Fruit fly (Drosophila melanogaster) whole organism, embryonic: Measurements from ENCODE around the gene slpr.

ENCODE experiments used
- Aef1 ChIP-seq: fragments of 200-800 bp; sonication (Bioruptor generic); IDR thresholded peaks from 3 replicates; pipeline ENCODE4 v1.3.6; 2022; ENCODE audit warnings: missing biosample characterization, missing genetic modification characterization
- Blimp-1 ChIP-seq: fragments of 200-800 bp; sonication (Bioruptor generic); optimal IDR thresholded peaks from 3 replicates; lab custom pipeline; 2018; ENCODE audit warnings: missing biosample characterization, missing genetic modification characterization, mild to moderate bottlenecking, moderate library complexity, missing genetic modification reagents
- CG10366 ChIP-seq: fragments of 200-800 bp; sonication (Bioruptor generic); IDR thresholded peaks from 2 replicates; pipeline ENCODE4 v1.3.6; 2022; ENCODE audit warnings: missing biosample characterization, missing genetic modification characterization
- CG10959 ChIP-seq: fragments of 200-800 bp; sonication (Bioruptor generic); IDR thresholded peaks from 2 replicates; pipeline ENCODE4 v1.3.6; 2022; ENCODE audit warnings: missing biosample characterization, missing genetic modification characterization
- CG11504 ChIP-seq: fragments of 200-800 bp; sonication (Bioruptor generic); optimal IDR thresholded peaks from 3 replicates; lab custom pipeline; 2019; ENCODE audit warnings: missing biosample characterization, mild to moderate bottlenecking, missing genetic modification characterization, moderate library complexity
- CG13123 ChIP-seq: fragments of 200-800 bp; sonication (Bioruptor generic); optimal IDR thresholded peaks from 2 replicates; lab custom pipeline; 2016; ENCODE audit warnings: missing biosample characterization, missing genetic modification characterization
- CG16863 ChIP-seq: fragments of 200-800 bp; sonication (Bioruptor generic); optimal IDR thresholded peaks from 3 replicates; lab custom pipeline; 2016; ENCODE audit warnings: missing biosample characterization, missing genetic modification characterization
- CG17612 ChIP-seq: fragments of 200-800 bp; sonication (Bioruptor generic); IDR thresholded peaks from 2 replicates; pipeline ENCODE4 v1.3.6; 2022; ENCODE audit warnings: missing biosample characterization, missing genetic modification characterization
- CG17829 ChIP-seq: fragments of 200-800 bp; optimal IDR thresholded peaks from 2 replicates; lab custom pipeline; 2019; ENCODE audit warnings: missing biosample characterization, mild to moderate bottlenecking, missing genetic modification characterization, moderate library complexity
- CG18011 ChIP-seq: fragments of 200-800 bp; sonication (Bioruptor generic); optimal IDR thresholded peaks from 2 replicates; lab custom pipeline; 2017; ENCODE audit warnings: missing biosample characterization, missing genetic modification characterization, mild to moderate bottlenecking, moderate library complexity, missing genotype
- CG2678 ChIP-seq: fragments of 200-800 bp; sonication (Bioruptor generic); optimal IDR thresholded peaks from 3 replicates; lab custom pipeline; 2019; ENCODE audit warnings: missing biosample characterization, mild to moderate bottlenecking, missing genetic modification characterization, moderate library complexity
- CG2712 ChIP-seq: fragments of 200-800 bp; optimal IDR thresholded peaks from 3 replicates; lab custom pipeline; 2019; ENCODE audit warnings: missing biosample characterization, mild to moderate bottlenecking, missing genetic modification characterization, moderate library complexity
- CG2875 ChIP-seq: fragments of 200-800 bp; sonication (Bioruptor generic); optimal IDR thresholded peaks from 2 replicates; lab custom pipeline; 2017; ENCODE audit warnings: missing biosample characterization, mild to moderate bottlenecking, missing genetic modification characterization, missing genetic modification reagents
- CG31224 ChIP-seq: fragments of 200-800 bp; sonication (Bioruptor generic); IDR thresholded peaks from 2 replicates; pipeline ENCODE4 v1.3.6; 2022; ENCODE audit warnings: missing biosample characterization, missing genetic modification characterization
- CG32772 ChIP-seq: fragments of 200-800 bp; sonication (Bioruptor generic); IDR thresholded peaks from 2 replicates; pipeline ENCODE4 v1.3.6; 2022; ENCODE audit warnings: missing biosample characterization, missing genetic modification characterization
- CG33557 ChIP-seq: fragments of 200-800 bp; sonication (Bioruptor generic); optimal IDR thresholded peaks from 2 replicates; lab custom pipeline; 2019; ENCODE audit warnings: missing biosample characterization, mild to moderate bottlenecking, missing genetic modification characterization, moderate library complexity
- CG3726 ChIP-seq: fragments of 200-800 bp; sonication (Bioruptor generic); IDR thresholded peaks from 3 replicates; pipeline ENCODE4, ENCODE4 v1.3.6; 2022; ENCODE audit warnings: missing biosample characterization, missing genetic modification characterization
- CG3838 ChIP-seq: fragments of 200-800 bp; sonication (Bioruptor generic); optimal IDR thresholded peaks from 3 replicates; lab custom pipeline; 2016; ENCODE audit warnings: missing biosample characterization, missing genetic modification characterization
- CG43689 ChIP-seq: fragments of 200-800 bp; sonication (Bioruptor generic); IDR thresholded peaks from 2 replicates; pipeline ENCODE4 v1.3.6; 2022; ENCODE audit warnings: missing biosample characterization, missing genetic modification characterization
- CG4617 ChIP-seq: fragments of 200-800 bp; sonication (Bioruptor generic); optimal IDR thresholded peaks from 3 replicates; lab custom pipeline; 2016; ENCODE audit warnings: missing biosample characterization, missing genetic modification characterization, borderline replicate concordance
- CG5245 ChIP-seq: fragments of 200-800 bp; sonication (Bioruptor generic); optimal IDR thresholded peaks from 3 replicates; lab custom pipeline; 2016; ENCODE audit warnings: missing biosample characterization, missing genetic modification characterization
- CG7372 ChIP-seq: fragments of 200-800 bp; sonication (Bioruptor generic); IDR thresholded peaks from 2 replicates; pipeline ENCODE4 v1.3.6; 2022; ENCODE audit warnings: missing biosample characterization, missing genetic modification characterization
- CG8765 ChIP-seq: fragments of 200-800 bp; sonication (Bioruptor generic); IDR thresholded peaks from 2 replicates; pipeline ENCODE4 v1.3.6; 2022; ENCODE audit warnings: missing biosample characterization, missing genetic modification characterization
- D19A ChIP-seq: fragments of 200-800 bp; optimal IDR thresholded peaks from 3 replicates; lab custom pipeline; 2019; ENCODE audit warnings: missing biosample characterization, mild to moderate bottlenecking, missing genetic modification characterization, moderate library complexity
- Dip2 ChIP-seq: fragments of 200-800 bp; sonication (Bioruptor generic); IDR thresholded peaks from 2 replicates; pipeline ENCODE4 v1.3.6; 2022; ENCODE audit warnings: missing biosample characterization, missing genetic modification characterization
- HLH4C ChIP-seq: fragments of 200-800 bp; sonication (Bioruptor generic); IDR thresholded peaks from 3 replicates; pipeline ENCODE4 v1.3.6; 2022; ENCODE audit warnings: missing biosample characterization, missing genetic modification characterization; ENCODE audit not compliant: partially characterized antibody
- Hr3 ChIP-seq: fragments of 200-800 bp; sonication (Bioruptor generic); optimal IDR thresholded peaks from 3 replicates; lab custom pipeline; 2016; ENCODE audit warnings: missing biosample characterization, missing genetic modification characterization
- Max ChIP-seq: fragments of 200-800 bp; sonication (Bioruptor generic); optimal IDR thresholded peaks from 2 replicates; lab custom pipeline; 2016; ENCODE audit warnings: missing biosample characterization, mild to moderate bottlenecking, missing genetic modification characterization
- NC2α ChIP-seq: fragments of 200-800 bp; sonication (Bioruptor generic); optimal IDR thresholded peaks from 2 replicates; lab custom pipeline; 2016; ENCODE audit warnings: missing biosample characterization, missing genetic modification characterization
- NFAT ChIP-seq: fragments of 200-800 bp; sonication (Bioruptor generic); IDR thresholded peaks from 2 replicates; pipeline ENCODE4 v1.3.6; 2022; ENCODE audit warnings: missing biosample characterization, missing genetic modification characterization
- Pdp1 ChIP-seq, 2 experiments: fragments of 200-800 bp; sonication (Bioruptor generic); optimal IDR thresholded peaks; 3 replicates each; lab custom pipeline; 2016; ENCODE audit warnings: missing biosample characterization in 2 of 2, missing genetic modification characterization in 2 of 2, mild to moderate bottlenecking in 1 of 2, moderate library complexity in 1 of 2
- Ravus ChIP-seq: fragments of 200-800 bp; sonication (Bioruptor generic); IDR thresholded peaks from 2 replicates; pipeline ENCODE4 v1.3.6; 2022; ENCODE audit warnings: missing biosample characterization, missing genetic modification characterization
- Sin3A ChIP-seq: fragments of >200 bp; optimal IDR thresholded peaks from 2 replicates; lab custom pipeline; 2018
- Usf ChIP-seq: fragments of 200-800 bp; sonication (Bioruptor generic); optimal IDR thresholded peaks from 2 replicates; lab custom pipeline; 2017; ENCODE audit warnings: missing genotype, missing biosample characterization, missing genetic modification characterization
- abd-A ChIP-seq: fragments of 200-800 bp; sonication (Bioruptor generic); optimal IDR thresholded peaks from 3 replicates; lab custom pipeline; 2019; ENCODE audit warnings: missing biosample characterization, mild to moderate bottlenecking, missing genetic modification characterization, moderate library complexity
- al ChIP-seq: fragments of 200-800 bp; sonication (Bioruptor generic); IDR thresholded peaks from 2 replicates; pipeline ENCODE4 v1.3.6; 2022; ENCODE audit warnings: missing biosample characterization, missing genetic modification characterization
- ash1 ChIP-seq: fragments of 200-800 bp; sonication (Bioruptor generic); optimal IDR thresholded peaks from 2 replicates; lab custom pipeline; 2018; ENCODE audit warnings: missing biosample characterization, mild to moderate bottlenecking, missing genetic modification characterization
- cwo ChIP-seq: fragments of 200-800 bp; sonication (Bioruptor generic); optimal IDR thresholded peaks from 3 replicates; lab custom pipeline; 2017; ENCODE audit warnings: missing biosample characterization, missing genetic modification characterization, mild to moderate bottlenecking, moderate library complexity, missing genetic modification reagents
- eve ChIP-seq, 2 experiments: fragments of >200 bp; optimal IDR thresholded peaks; 2 replicates each; lab custom pipeline; 2017; ENCODE audit warnings: missing biosample characterization in 2 of 2, missing genetic modification characterization in 2 of 2
- hb ChIP-seq: fragments of 200-800 bp; sonication (Bioruptor generic); IDR thresholded peaks from 3 replicates; pipeline ENCODE4 v1.3.6; 2022; ENCODE audit warnings: missing biosample characterization, missing genetic modification characterization; ENCODE audit not compliant: partially characterized antibody
- hkb ChIP-seq, 2 experiments: fragments of 200-800 bp in 1 of 2; fragments of >200 bp in 1 of 2; sonication (Bioruptor generic) in 1 of 2; IDR thresholded peaks in 1 of 2; optimal IDR thresholded peaks in 1 of 2; 2 replicates each; pipeline versions ENCODE4 v1.3.6 to Lab custom; 2017 to 2022; ENCODE audit warnings: missing biosample characterization in 1 of 2, missing genetic modification characterization in 1 of 2
- jigr1 ChIP-seq: fragments of 200-800 bp; sonication (Bioruptor generic); IDR thresholded peaks from 3 replicates; pipeline ENCODE4 v1.3.6; 2022; ENCODE audit warnings: missing biosample characterization, missing genetic modification characterization
- lab ChIP-seq: fragments of 200-800 bp; sonication (Bioruptor generic); optimal IDR thresholded peaks from 3 replicates; lab custom pipeline; 2017; ENCODE audit warnings: missing biosample characterization, missing genetic modification characterization, mild to moderate bottlenecking, moderate library complexity, missing genetic modification reagents
- lilli ChIP-seq: fragments of 200-800 bp; sonication (Bioruptor generic); optimal IDR thresholded peaks from 3 replicates; lab custom pipeline; 2016; ENCODE audit warnings: missing biosample characterization, missing genetic modification characterization
- odd ChIP-seq: fragments of 200-800 bp; sonication (Bioruptor generic); optimal IDR thresholded peaks from 2 replicates; lab custom pipeline; 2017; ENCODE audit warnings: missing biosample characterization, mild to moderate bottlenecking, missing genetic modification characterization
- phol ChIP-seq: fragments of 200-800 bp; sonication (Bioruptor generic); optimal IDR thresholded peaks from 3 replicates; lab custom pipeline; 2018; ENCODE audit warnings: missing biosample characterization, mild to moderate bottlenecking, missing genetic modification characterization, moderate library complexity
- sens-2 ChIP-seq: fragments of 200-800 bp; sonication (Bioruptor generic); IDR thresholded peaks from 2 replicates; pipeline ENCODE4 v1.3.6; 2022; ENCODE audit warnings: missing biosample characterization, missing genetic modification characterization
- sima ChIP-seq: fragments of 200-800 bp; sonication (Bioruptor generic); optimal IDR thresholded peaks from 2 replicates; lab custom pipeline; 2016; ENCODE audit warnings: missing biosample characterization, missing genetic modification characterization
- so ChIP-seq: fragments of 200-800 bp; sonication (Bioruptor generic); IDR thresholded peaks from 3 replicates; pipeline ENCODE4 v1.3.6; 2022; ENCODE audit warnings: missing biosample characterization, missing genetic modification characterization
- trh ChIP-seq: fragments of 200-800 bp; sonication (Bioruptor generic); optimal IDR thresholded peaks from 2 replicates; lab custom pipeline; 2016; ENCODE audit warnings: missing biosample characterization, missing genetic modification characterization
- wdn ChIP-seq: fragments of 200-800 bp; sonication (Bioruptor generic); IDR thresholded peaks from 2 replicates; pipeline ENCODE4 v1.3.6; 2022; ENCODE audit warnings: missing biosample characterization, missing genetic modification characterization

The slpr gene

dm6 chrX:8143537-8143936 lies 33.4 kb downstream of the slpr start, which contains the start of gene CG17982 (continued):
- peak; percentile 68 for TF ChIP-seq CG17612 (GFP tag; lab: Robert Waterston, UW)
- TF ChIP-seq D19A, result peak; percentile 77
- TF ChIP-seq CG31224 (GFP tag; lab: Robert Waterston, UW), result peak; percentile 65
- peak; percentile 44; the same call in 1 of the 2 replicates for TF ChIP-seq CG8765 (GFP tag; lab: Robert Waterston, UW)
- TF ChIP-seq Pdp1 (GFP tag; optimal IDR thresholded peaks at IDR 0.05; lab: Kevin White, UChicago), result peak; percentile 77 to 84
- peak; percentile 37; the same call in 2 of the 3 replicates for TF ChIP-seq jigr1 (GFP tag; lab: Robert Waterston, UW)
- no peak for TF ChIP-seq CG11504 (tag; lab: Kevin White, UChicago)
- TF ChIP-seq sima (GFP tag; lab: Kevin White, UChicago), result peak; percentile 33
- TF ChIP-seq CG10959 (GFP tag; lab: Robert Waterston, UW), result peak; percentile 81
- TF ChIP-seq CG4617 (GFP tag; lab: Kevin White, UChicago), result peak; percentile 61
- peak; percentile 80 for TF ChIP-seq CG16863 (GFP tag; lab: Kevin White, UChicago)
- peak; percentile 77 for TF ChIP-seq CG13123 (GFP tag; lab: Kevin White, UChicago)
- peak; percentile 81 for TF ChIP-seq CG33557 (GFP tag; lab: Kevin White, UChicago)
- TF ChIP-seq CG3838, result peak; percentile 61
- peak; percentile 73 for TF ChIP-seq CG18011 (GFP tag; lab: Kevin White, UChicago)
- TF ChIP-seq Max, result peak; percentile 65
- peak; percentile 66 for TF ChIP-seq Aef1 (GFP tag; lab: Robert Waterston, UW)
- no peak for TF ChIP-seq hkb (optimal IDR thresholded peaks at IDR 0.05; lab: Kevin White, UChicago)
- peak; percentile 88 for TF ChIP-seq hkb (GFP tag; IDR thresholded peaks at IDR 0.05; lab: Robert Waterston, UW)
- peak; percentile 40 for TF ChIP-seq ash1 (GFP tag; lab: Kevin White, UChicago)
- peak; percentile 68; the same call in 1 of the 3 replicates for TF ChIP-seq CG3726 (GFP tag; lab: Robert Waterston, UW)
- peak; percentile 73 for TF ChIP-seq CG32772
- peak; percentile 32 for TF ChIP-seq Usf (GFP tag; lab: Kevin White, UChicago)
- no peak for TF ChIP-seq hb (GFP tag; lab: Robert Waterston, UW)
- TF ChIP-seq CG7372 (GFP tag; lab: Robert Waterston, UW), result peak; percentile 62
- peak; percentile 90 for TF ChIP-seq CG2678 (tag; lab: Kevin White, UChicago)
- TF ChIP-seq Hr3 (GFP tag; lab: Kevin White, UChicago), result peak; percentile 77
- no peak for TF ChIP-seq Blimp-1 (GFP tag; lab: Kevin White, UChicago)
- peak; percentile 66 for TF ChIP-seq NFAT (GFP tag; lab: Robert Waterston, UW)
- TF ChIP-seq sens-2 (GFP tag; lab: Robert Waterston, UW), result no peak
- peak; percentile 85 for TF ChIP-seq CG17829 (tag; lab: Kevin White, UChicago)
- TF ChIP-seq wdn (GFP tag; lab: Robert Waterston, UW), result peak; percentile 80
- TF ChIP-seq abd-A (tag; lab: Kevin White, UChicago), result no peak
- TF ChIP-seq trh (GFP tag; lab: Kevin White, UChicago), result peak; percentile 42
- no peak for TF ChIP-seq eve (GFP tag; optimal IDR thresholded peaks at IDR 0.05; lab: Kevin White, UChicago)
- no peak for TF ChIP-seq Sin3A (lab: Kevin White, UChicago)
- peak; percentile 76 for TF ChIP-seq CG10366 (GFP tag; lab: Robert Waterston, UW)
- TF ChIP-seq CG2712 (tag; lab: Kevin White, UChicago), result peak; percentile 87
- peak; percentile 71 for TF ChIP-seq al (GFP tag; lab: Robert Waterston, UW)
- TF ChIP-seq so, result peak; percentile 77; the same call in 2 of the 3 replicates
- TF ChIP-seq phol (tag; lab: Kevin White, UChicago), result peak; percentile 86
- TF ChIP-seq HLH4C, result no peak
- peak; percentile 71 for TF ChIP-seq cwo (GFP tag; lab: Kevin White, UChicago)
- no peak for TF ChIP-seq Dip2 (GFP tag; lab: Robert Waterston, UW)
- TF ChIP-seq CG5245 (GFP tag; lab: Kevin White, UChicago), result peak; percentile 51
- peak; percentile 73 for TF ChIP-seq odd (GFP tag; lab: Kevin White, UChicago)
- peak; percentile 18; the same call in 1 of the 2 replicates for TF ChIP-seq CG43689 (GFP tag; lab: Robert Waterston, UW)
- peak; percentile 72 for TF ChIP-seq NC2α (GFP tag; lab: Kevin White, UChicago)
- peak; percentile 47; the same call in 1 of the 2 replicates for TF ChIP-seq Ravus (GFP tag; lab: Robert Waterston, UW)
- peak; percentile 89 for TF ChIP-seq lab (GFP tag; lab: Kevin White, UChicago)
- TF ChIP-seq CG2875 (GFP tag; lab: Kevin White, UChicago), result peak; percentile 58
- TF ChIP-seq lilli (GFP tag; lab: Kevin White, UChicago), result peak; percentile 93
